Worm (Caenorhabditis elegans): ENCODE data around the gene tbb-6.

- TF ChIP-seq F49E8.2 (tag; optimal IDR thresholded peaks at IDR 0.05; ENCODE audit: insufficient read depth) (no peak), ceh-91 (GFP tag; IDR thresholded peaks at IDR 0.05) (no peak), B0035.1 (tag; optimal IDR thresholded peaks at IDR 0.05) (no peak), hmg-1.2 (GFP tag; IDR thresholded peaks at IDR 0.05) (peak; percentile 66; the same call in 1 of the 2 replicates), snpc-4 (GFP tag; optimal IDR thresholded peaks at IDR 0.05) (no peak), snpc-4 (tag; optimal IDR thresholded peaks at IDR 0.05) (peak in 1 of 4 experiments; percentile 29), B0336.3 (GFP tag; IDR thresholded peaks at IDR 0.05) (no peak), hlh-12 (tag; optimal IDR thresholded peaks at IDR 0.05) (no peak), nhr-27 (tag; optimal IDR thresholded peaks at IDR 0.05) (no peak), Y53F4B.3 (GFP tag; IDR thresholded peaks at IDR 0.05) (no peak), ama-1 (optimal IDR thresholded peaks at IDR 0.05) (no peak), ama-1 (GFP tag; optimal IDR thresholded peaks at IDR 0.05) (no peak), ceh-79 (tag; optimal IDR thresholded peaks at IDR 0.05) (no peak), egrh-3 (GFP tag; IDR thresholded peaks at IDR 0.05) (no peak)
Observed at ce11 chrV:12300166-12300565, 38.8 kb downstream of the tbb-6 start.
